Fruit fly (Drosophila melanogaster) whole organism, prepupa: Measurements from ENCODE around the gene Cchl.

Source experiments
- Blimp-1 ChIP-seq: fragments of 200-800 bp; sonication (Bioruptor generic); optimal IDR thresholded peaks from 3 replicates; lab custom pipeline; 2017; ENCODE audit warnings: missing biosample characterization, missing genetic modification characterization, mild to moderate bottlenecking, moderate library complexity, missing genetic modification reagents
- CG10631 ChIP-seq: fragments of 200-800 bp; sonication (Bioruptor generic); optimal IDR thresholded peaks from 2 replicates; lab custom pipeline; 2016; ENCODE audit warnings: missing biosample characterization, missing genetic modification characterization
- CG11762 ChIP-seq: fragments of 200-800 bp; sonication (Bioruptor generic); optimal IDR thresholded peaks from 3 replicates; lab custom pipeline; 2016; ENCODE audit warnings: missing biosample characterization, missing genetic modification characterization; ENCODE audit not compliant: insufficient read depth
- CG15336 ChIP-seq: fragments of 200-800 bp; sonication (Bioruptor generic); IDR thresholded peaks from 2 replicates; pipeline ENCODE4 v1.3.6; 2022; ENCODE audit warnings: missing biosample characterization, missing genetic modification characterization
- CG6276 ChIP-seq: fragments of 200-800 bp; sonication (Bioruptor generic); optimal IDR thresholded peaks from 2 replicates; lab custom pipeline; 2017; ENCODE audit warnings: missing biosample characterization, mild to moderate bottlenecking, missing genetic modification characterization
- CG6792 ChIP-seq: fragments of 200-800 bp; sonication (Bioruptor generic); optimal IDR thresholded peaks from 3 replicates; lab custom pipeline; 2016; ENCODE audit warnings: missing biosample characterization, missing genetic modification characterization
- CG6808 ChIP-seq: fragments of 200-800 bp; sonication (Bioruptor generic); optimal IDR thresholded peaks from 3 replicates; lab custom pipeline; 2017; ENCODE audit warnings: missing biosample characterization, missing genetic modification characterization, mild to moderate bottlenecking, moderate library complexity, missing genetic modification reagents
- CG7368 ChIP-seq: fragments of 200-800 bp; sonication (Bioruptor generic); optimal IDR thresholded peaks from 3 replicates; lab custom pipeline; 2016; ENCODE audit warnings: missing biosample characterization, missing genetic modification characterization
- CG8119 ChIP-seq: fragments of 200-800 bp; sonication (Bioruptor generic); IDR thresholded peaks from 3 replicates; pipeline ENCODE4 v1.3.6; 2022; ENCODE audit warnings: missing biosample characterization, missing genetic modification characterization
- CG8319 ChIP-seq: fragments of 200-800 bp; sonication (Bioruptor generic); optimal IDR thresholded peaks from 3 replicates; lab custom pipeline; 2016; ENCODE audit warnings: missing biosample characterization, missing genetic modification characterization
- CG9139 ChIP-seq: fragments of 200-800 bp; sonication (Bioruptor generic); optimal IDR thresholded peaks from 3 replicates; lab custom pipeline; 2017; ENCODE audit warnings: missing biosample characterization, mild to moderate bottlenecking, missing genetic modification characterization
- Eip75B ChIP-seq: fragments of 200-800 bp; sonication (Bioruptor generic); optimal IDR thresholded peaks from 3 replicates; lab custom pipeline; 2016; ENCODE audit warnings: missing biosample characterization, missing genetic modification characterization
- Eip78C ChIP-seq: fragments of 200-800 bp; sonication (Bioruptor generic); peaks from one replicate; lab custom pipeline; 2016; ENCODE audit warnings: missing biosample characterization, missing genetic modification characterization
- Ets96B ChIP-seq: fragments of 200-800 bp; optimal IDR thresholded peaks from 2 replicates; lab custom pipeline; 2019; ENCODE audit warnings: missing biosample characterization, mild to moderate bottlenecking, missing genetic modification characterization, moderate library complexity
- Hr38 ChIP-seq: sonication (Bioruptor generic); optimal IDR thresholded peaks from 2 replicates; lab custom pipeline; 2016; ENCODE audit warnings: missing biosample characterization, missing genetic modification characterization
- Hr39 ChIP-seq: fragments of 200-800 bp; sonication (Bioruptor generic); optimal IDR thresholded peaks from 2 replicates; lab custom pipeline; 2016; ENCODE audit warnings: missing biosample characterization, missing genetic modification characterization
- Met ChIP-seq: fragments of 200-800 bp; sonication (Bioruptor generic); optimal IDR thresholded peaks from 3 replicates; lab custom pipeline; 2016; ENCODE audit warnings: missing biosample characterization, missing genetic modification characterization
- OdsH ChIP-seq: fragments of 200-800 bp; sonication (Bioruptor generic); optimal IDR thresholded peaks from 3 replicates; lab custom pipeline; 2016; ENCODE audit warnings: missing biosample characterization, missing genetic modification characterization
- Sox102F ChIP-seq: fragments of 200-800 bp; sonication (Bioruptor generic); optimal IDR thresholded peaks from 2 replicates; lab custom pipeline; 2016; ENCODE audit warnings: missing biosample characterization, mild to moderate bottlenecking, missing genetic modification characterization
- Sox14 ChIP-seq: fragments of 200-800 bp; sonication (Bioruptor generic); optimal IDR thresholded peaks from 3 replicates; lab custom pipeline; 2016; ENCODE audit warnings: missing biosample characterization, missing genetic modification characterization
- Sox15 ChIP-seq: fragments of 200-800 bp; sonication (Bioruptor generic); optimal IDR thresholded peaks from 3 replicates; lab custom pipeline; 2016; ENCODE audit warnings: missing biosample characterization, missing genetic modification characterization
- eg ChIP-seq: fragments of 200-800 bp; sonication (Bioruptor generic); IDR thresholded peaks from 3 replicates; pipeline ENCODE4 v1.3.6; 2022; ENCODE audit warnings: missing biosample characterization, missing genetic modification characterization
- esn ChIP-seq: fragments of 200-800 bp; sonication (Bioruptor generic); optimal IDR thresholded peaks from 2 replicates; lab custom pipeline; 2016; ENCODE audit warnings: missing biosample characterization, mild to moderate bottlenecking, missing genetic modification characterization, moderate library complexity
- fd59A ChIP-seq: fragments of 200-800 bp; sonication (Bioruptor generic); optimal IDR thresholded peaks from 2 replicates; lab custom pipeline; 2017; ENCODE audit warnings: missing biosample characterization, mild to moderate bottlenecking, missing genetic modification characterization, missing genetic modification reagents
- fd85E ChIP-seq: fragments of 200-800 bp; sonication (Bioruptor generic); optimal IDR thresholded peaks from 3 replicates; lab custom pipeline; 2016; ENCODE audit warnings: missing biosample characterization, missing genetic modification characterization
- fkh ChIP-seq: fragments of 200-800 bp; sonication (Bioruptor generic); optimal IDR thresholded peaks from 3 replicates; lab custom pipeline; 2017; ENCODE audit warnings: missing biosample characterization, mild to moderate bottlenecking, missing genetic modification characterization, moderate library complexity
- lz ChIP-seq: fragments of 200-800 bp; sonication (Bioruptor generic); optimal IDR thresholded peaks from 3 replicates; lab custom pipeline; 2016; ENCODE audit warnings: missing biosample characterization, missing genetic modification characterization
- pdm3 ChIP-seq: fragments of 200-800 bp; sonication (Bioruptor generic); optimal IDR thresholded peaks from 3 replicates; lab custom pipeline; 2016; ENCODE audit warnings: missing biosample characterization, missing genetic modification characterization
- salr ChIP-seq, 2 experiments: fragments of 200-800 bp; sonication (Bioruptor generic); optimal IDR thresholded peaks; 3 replicates each; lab custom pipeline; 2016 to 2018; ENCODE audit warnings: missing biosample characterization in 2 of 2, missing genetic modification characterization in 2 of 2, mild to moderate bottlenecking in 1 of 2
- ss ChIP-seq, 2 experiments: fragments of 200-800 bp; sonication (Bioruptor generic); optimal IDR thresholded peaks; 2 replicates in 1 of 2; 3 replicates in 1 of 2; lab custom pipeline; 2017 to 2018; ENCODE audit warnings: mild to moderate bottlenecking in 2 of 2, missing biosample characterization in 2 of 2, missing genetic modification characterization in 2 of 2, moderate library complexity in 1 of 2
- svp ChIP-seq: fragments of 200-800 bp; sonication (Bioruptor generic); peaks from one replicate; lab custom pipeline; 2016; ENCODE audit warnings: missing biosample characterization, missing genetic modification characterization
- vri ChIP-seq: fragments of 200-800 bp; sonication (Bioruptor generic); optimal IDR thresholded peaks from 3 replicates; lab custom pipeline; 2016; ENCODE audit warnings: missing biosample characterization, mild to moderate bottlenecking, missing genetic modification characterization

Gene Cchl

DNA sequence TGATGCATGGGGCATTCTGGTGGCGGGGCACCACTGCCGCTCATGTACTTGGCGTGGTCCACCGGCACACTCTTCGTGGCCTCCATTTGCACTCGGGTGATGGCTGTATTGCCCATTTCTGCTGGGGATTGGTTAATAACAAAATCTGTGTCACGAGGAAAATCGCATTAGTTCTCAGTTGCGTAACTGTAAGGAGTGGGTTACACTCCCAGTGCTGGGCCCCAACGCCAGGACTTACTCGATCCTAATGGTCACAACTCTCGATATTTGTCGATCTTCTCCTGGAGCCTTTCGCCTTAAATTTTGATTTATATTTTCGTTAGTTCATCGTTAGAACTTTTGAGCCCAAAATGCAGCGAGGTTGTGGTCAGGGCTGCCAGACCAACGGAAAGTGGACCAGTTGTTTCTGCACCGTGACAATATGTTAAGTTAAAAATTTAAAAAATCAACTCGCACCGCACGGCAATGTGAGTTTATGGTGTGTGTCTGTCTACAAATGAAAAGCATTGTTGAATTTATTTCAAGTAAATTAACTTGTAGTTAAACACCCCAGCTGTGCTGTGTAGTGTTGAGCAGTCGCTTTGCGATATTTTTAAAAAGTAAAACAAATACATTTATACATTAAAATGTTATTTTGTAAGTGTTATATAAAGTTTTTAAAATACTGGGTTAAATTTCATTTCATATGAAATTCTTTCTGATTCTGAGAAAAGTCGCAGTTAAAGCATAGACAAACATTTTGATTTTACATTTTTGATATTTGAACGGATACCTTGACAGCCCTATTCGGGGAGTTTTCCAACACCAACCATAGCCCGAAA is at the start of gene Cchl, which contains the start of gene ND-42 (continued):
- TF ChIP-seq CG8119 (GFP tag; lab: Robert Waterston, UW) = peak; percentile 68
- peak; percentile 64 for TF ChIP-seq CG15336 (GFP tag; lab: Robert Waterston, UW)
- TF ChIP-seq CG6276 = no peak
- no peak for TF ChIP-seq fd85E (GFP tag; lab: Kevin White, UChicago)
- peak; percentile 75 for TF ChIP-seq Sox14 (GFP tag; lab: Kevin White, UChicago)
- TF ChIP-seq lz = peak; percentile 79
- TF ChIP-seq Blimp-1 (GFP tag; lab: Kevin White, UChicago) = no peak
- no peak for TF ChIP-seq Sox102F
- TF ChIP-seq Hr39 = peak; percentile 77
- peak; percentile 62 for TF ChIP-seq fd59A (GFP tag; lab: Kevin White, UChicago)

DNA sequence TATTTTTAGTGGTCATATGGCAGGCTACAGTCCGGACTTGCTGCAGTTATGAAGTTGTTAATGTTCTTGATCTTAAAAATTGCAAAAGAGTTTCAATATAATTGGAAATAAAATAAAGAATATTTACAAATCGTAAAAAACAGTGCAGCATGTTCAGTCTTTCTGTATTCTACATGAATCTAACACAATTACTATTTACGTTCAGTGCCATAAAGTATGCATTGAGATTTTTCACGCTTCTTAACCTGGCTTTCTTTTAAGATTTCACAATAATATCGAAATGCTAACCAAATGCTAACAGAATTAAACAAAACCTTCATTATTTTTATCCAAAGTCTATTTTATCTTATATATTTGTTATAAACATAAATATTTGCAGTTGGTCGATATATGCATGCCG is 45.3 kb upstream of the Cchl start:
- TF ChIP-seq Eip78C (peak; percentile 36), Blimp-1 (GFP tag; lab: Kevin White, UChicago) (no peak)
- TF ChIP-seq, all 60 proteins: peak for 1

- TF ChIP-seq salr (GFP tag; optimal IDR thresholded peaks at IDR 0.05; lab: Kevin White, UChicago) (no peak), CG6792 (no peak), Ets96B (no peak), fkh (GFP tag; lab: Kevin White, UChicago) (no peak), Blimp-1 (GFP tag; lab: Kevin White, UChicago) (no peak), Met (GFP tag; lab: Kevin White, UChicago) (no peak), vri (no peak), Hr38 (no peak), CG11762 (GFP tag; lab: Kevin White, UChicago) (no peak), CG8319 (no peak), eg (GFP tag; lab: Robert Waterston, UW) (no peak), Sox14 (GFP tag; lab: Kevin White, UChicago) (no peak), CG9139 (GFP tag; lab: Kevin White, UChicago) (no peak), Eip75B (no peak)
- TF ChIP-seq, all 60 proteins: peak for 0
Measured at dm6 chr3R:22071628-22072027, 44.3 kb upstream of the Cchl start.

dm6 chr3R:22067235-22067634 is 40.0 kb upstream of the Cchl start:
- TF ChIP-seq Hr39 = no peak
- TF ChIP-seq OdsH (GFP tag; lab: Kevin White, UChicago) = no peak
- peak; percentile 1 for TF ChIP-seq esn (GFP tag; lab: Kevin White, UChicago)
- no peak for TF ChIP-seq CG9139 (GFP tag; lab: Kevin White, UChicago)
- no peak for TF ChIP-seq CG6808 (GFP tag; lab: Kevin White, UChicago)
- TF ChIP-seq pdm3 (GFP tag; lab: Kevin White, UChicago) = no peak
- TF ChIP-seq ss (GFP tag; optimal IDR thresholded peaks at IDR 0.05; lab: Kevin White, UChicago) = no peak
- no peak for TF ChIP-seq CG7368 (GFP tag; lab: Kevin White, UChicago)
- peak; percentile 16 for TF ChIP-seq fkh (GFP tag; lab: Kevin White, UChicago)
- TF ChIP-seq lz = no peak
- TF ChIP-seq CG8119 (GFP tag; lab: Robert Waterston, UW) = no peak
- no peak for TF ChIP-seq Sox102F
- TF ChIP-seq Blimp-1 (GFP tag; lab: Kevin White, UChicago) = no peak
- no peak for TF ChIP-seq CG6792
- peak; percentile 51 for TF ChIP-seq svp
- no peak for TF ChIP-seq CG10631 (GFP tag; lab: Kevin White, UChicago)
- no peak for TF ChIP-seq fd85E (GFP tag; lab: Kevin White, UChicago)
- TF ChIP-seq fd59A (GFP tag; lab: Kevin White, UChicago) = no peak
- TF ChIP-seq CG15336 (GFP tag; lab: Robert Waterston, UW) = no peak
- TF ChIP-seq Sox15 (GFP tag; lab: Kevin White, UChicago) = no peak
